Worm (Caenorhabditis elegans) whole organism, L1 larva: ENCODE results near the gene F54H12.10.
A peak's percentile ranks its signal among the peaks of the same experiment; 100 is the strongest.

Experiments used
- C16A3.4 ChIP-seq: fragments of 150-350 bp; optimal IDR thresholded peaks from 2 replicates; lab custom pipeline; 2014; ENCODE audit warnings: missing biosample characterization, missing genetic modification characterization
- C34B4.2 ChIP-seq: sonication (generic microtip); optimal IDR thresholded peaks from 2 replicates; lab custom pipeline; 2017; ENCODE audit warnings: mild to moderate bottlenecking, missing genetic modification characterization, missing compliant biosample characterization
- aha-1 ChIP-seq: fragments of 150-350 bp; optimal IDR thresholded peaks from 2 replicates; lab custom pipeline; 2014; ENCODE audit warnings: missing biosample characterization, missing genetic modification characterization
- alr-1 ChIP-seq: fragments of 200-800 bp; sonication (Bioruptor generic); optimal IDR thresholded peaks from 2 replicates; lab custom pipeline; 2018; ENCODE audit warnings: borderline replicate concordance, mild to moderate bottlenecking, missing genetic modification characterization, missing compliant biosample characterization
- aly-2 ChIP-seq: fragments of 150-350 bp; optimal IDR thresholded peaks from 2 replicates; lab custom pipeline; 2014; ENCODE audit warnings: missing biosample characterization, missing genetic modification characterization
- blmp-1 ChIP-seq: fragments of 150-350 bp; optimal IDR thresholded peaks from 2 replicates; lab custom pipeline; 2014; ENCODE audit warnings: missing biosample characterization, missing genetic modification characterization
- ceh-63 ChIP-seq: fragments of 200-800 bp; sonication (Bioruptor generic); optimal IDR thresholded peaks from 2 replicates; lab custom pipeline; 2018; ENCODE audit warnings: mild to moderate bottlenecking, missing genetic modification characterization, missing compliant biosample characterization
- ceh-82 ChIP-seq, 3 experiments: fragments of 150-350 bp in 1 of 3; sonication (generic microtip) in 2 of 3; optimal IDR thresholded peaks; 2 replicates each; lab custom pipeline; 2014 to 2017; ENCODE audit warnings: missing biosample characterization in 3 of 3, missing genetic modification characterization in 3 of 3
- ceh-88 ChIP-seq: fragments of 200-800 bp; sonication (Bioruptor generic); IDR thresholded peaks from 2 replicates; pipeline ENCODE4 v1.3.6; 2022; ENCODE audit warnings: missing genetic modification characterization, missing compliant biosample characterization
- dpl-1 ChIP-seq, 3 experiments: fragments of 150-350 bp in 2 of 3; sonication (generic microtip) in 1 of 3; optimal IDR thresholded peaks; 2 replicates each; lab custom pipeline; 2014 to 2017; ENCODE audit warnings: missing biosample characterization in 3 of 3, missing genetic modification characterization in 3 of 3, missing genetic modification reagents in 3 of 3
- efl-3 ChIP-seq: fragments of 200-800 bp; sonication (Bioruptor generic); optimal IDR thresholded peaks from 2 replicates; lab custom pipeline; 2018; ENCODE audit warnings: mild to moderate bottlenecking, missing genetic modification characterization, missing compliant biosample characterization
- elt-2 ChIP-seq: sonication (generic microtip); optimal IDR thresholded peaks from 2 replicates; lab custom pipeline; 2016; ENCODE audit warnings: missing genetic modification characterization, mild to moderate bottlenecking, inconsistent platforms, missing compliant biosample characterization, missing genetic modification reagents
- elt-3 ChIP-seq, 6 experiments: fragments of 150-350 bp in 1 of 6; sonication (generic microtip); optimal IDR thresholded peaks; 2 replicates each; lab custom pipeline; 2017 to 2018; ENCODE audit warnings: missing biosample characterization in 6 of 6, missing genetic modification characterization in 6 of 6, inconsistent platforms in 1 of 6
- fkh-10 ChIP-seq: sonication (generic microtip); optimal IDR thresholded peaks from 2 replicates; lab custom pipeline; 2017; ENCODE audit warnings: missing biosample characterization, missing genetic modification reagents, missing genetic modification characterization
- fkh-4 ChIP-seq: sonication (generic microtip); optimal IDR thresholded peaks from 2 replicates; lab custom pipeline; 2016; ENCODE audit warnings: missing compliant biosample characterization, missing genetic modification characterization, borderline replicate concordance
- hlh-4 ChIP-seq: sonication (generic microtip); optimal IDR thresholded peaks from 2 replicates; lab custom pipeline; 2016; ENCODE audit warnings: mild to moderate bottlenecking, missing genetic modification characterization, missing compliant biosample characterization
- irx-1 ChIP-seq: sonication (generic microtip); optimal IDR thresholded peaks from 2 replicates; lab custom pipeline; 2016; ENCODE audit warnings: missing genetic modification characterization, missing compliant biosample characterization
- jun-1 ChIP-seq: fragments of 150-350 bp; optimal IDR thresholded peaks from 2 replicates; lab custom pipeline; 2014; ENCODE audit warnings: missing biosample characterization, missing genetic modification reagents, missing genetic modification characterization
- lin-14 ChIP-seq: fragments of 200-800 bp; sonication (Bioruptor generic); optimal IDR thresholded peaks from 2 replicates; lab custom pipeline; 2018; ENCODE audit warnings: mild to moderate bottlenecking, missing genetic modification characterization, moderate library complexity, missing compliant biosample characterization
- lin-35 ChIP-seq, 2 experiments: fragments of 150-350 bp; optimal IDR thresholded peaks; 2 replicates each; lab custom pipeline; 2014; ENCODE audit warnings: missing biosample characterization in 2 of 2, missing genetic modification characterization in 2 of 2, missing genetic modification reagents in 2 of 2
- lin-39 ChIP-seq: fragments of 150-350 bp; optimal IDR thresholded peaks from 2 replicates; lab custom pipeline; 2014; ENCODE audit warnings: missing biosample characterization, missing genetic modification reagents, missing genetic modification characterization
- lsy-2 ChIP-seq, 2 experiments: fragments of 150-350 bp; optimal IDR thresholded peaks; 2 replicates each; lab custom pipeline; 2014; ENCODE audit warnings: missing biosample characterization in 2 of 2, missing genetic modification characterization in 2 of 2
- mab-9 ChIP-seq: fragments of 200-800 bp; sonication (Bioruptor generic); IDR thresholded peaks from 2 replicates; pipeline ENCODE4 v1.3.6; 2022; ENCODE audit warnings: missing genetic modification reagents, missing genetic modification characterization, missing compliant biosample characterization
- mef-2 ChIP-seq: fragments of 150-350 bp; optimal IDR thresholded peaks from 2 replicates; lab custom pipeline; 2014; ENCODE audit warnings: missing biosample characterization, missing genetic modification characterization
- nhr-11 ChIP-seq: fragments of 150-350 bp; optimal IDR thresholded peaks from 2 replicates; lab custom pipeline; 2014; ENCODE audit warnings: missing biosample characterization, missing genetic modification characterization
- nhr-12 ChIP-seq: sonication (generic microtip); optimal IDR thresholded peaks from 2 replicates; lab custom pipeline; 2017; ENCODE audit warnings: missing biosample characterization, missing genetic modification characterization
- nhr-237 ChIP-seq: fragments of 150-350 bp; optimal IDR thresholded peaks from 2 replicates; lab custom pipeline; 2014; ENCODE audit warnings: missing biosample characterization, missing genetic modification characterization
- nhr-28 ChIP-seq: fragments of 150-350 bp; optimal IDR thresholded peaks from 2 replicates; lab custom pipeline; 2014; ENCODE audit warnings: missing biosample characterization, missing genetic modification characterization
- nhr-47 ChIP-seq: sonication (generic microtip); optimal IDR thresholded peaks from 2 replicates; lab custom pipeline; 2016; ENCODE audit warnings: mild to moderate bottlenecking, missing genetic modification characterization, moderate library complexity, missing compliant biosample characterization
- nhr-77 ChIP-seq: fragments of 150-350 bp; optimal IDR thresholded peaks from 2 replicates; lab custom pipeline; 2014; ENCODE audit warnings: missing biosample characterization, missing genetic modification characterization
- nhr-85 ChIP-seq: sonication (generic microtip); peaks from one replicate; lab custom pipeline; 2016; ENCODE audit warnings: missing genetic modification characterization, inconsistent platforms, missing compliant biosample characterization
- pax-3 ChIP-seq: fragments of 200-800 bp; sonication (Bioruptor generic); optimal IDR thresholded peaks from 2 replicates; lab custom pipeline; 2018; ENCODE audit warnings: mild to moderate bottlenecking, missing genetic modification characterization, moderate library complexity, missing compliant biosample characterization
- rnt-1 ChIP-seq: sonication (generic microtip); optimal IDR thresholded peaks from 2 replicates; lab custom pipeline; 2016; ENCODE audit warnings: mild to moderate bottlenecking, missing genetic modification characterization, moderate library complexity, missing compliant biosample characterization
- snu-23 ChIP-seq: sonication (generic microtip); optimal IDR thresholded peaks from 2 replicates; lab custom pipeline; 2016; ENCODE audit warnings: missing genetic modification characterization, missing compliant biosample characterization
- sox-4 ChIP-seq: sonication (generic microtip); optimal IDR thresholded peaks from 2 replicates; lab custom pipeline; 2016; ENCODE audit warnings: missing genetic modification characterization, missing compliant biosample characterization
- sup-37 ChIP-seq: fragments of 200-800 bp; sonication (Bioruptor generic); optimal IDR thresholded peaks from 2 replicates; lab custom pipeline; 2018; ENCODE audit warnings: mild to moderate bottlenecking, missing genetic modification characterization, missing compliant biosample characterization
- tbx-2 ChIP-seq: sonication (generic microtip); optimal IDR thresholded peaks from 2 replicates; lab custom pipeline; 2016; ENCODE audit warnings: missing genetic modification characterization, missing compliant biosample characterization
- tlp-1 ChIP-seq: fragments of 150-350 bp; optimal IDR thresholded peaks from 2 replicates; lab custom pipeline; 2014; ENCODE audit warnings: missing biosample characterization, missing genetic modification characterization
- unc-130 ChIP-seq: fragments of 150-350 bp; optimal IDR thresholded peaks from 2 replicates; lab custom pipeline; 2017; ENCODE audit warnings: missing biosample characterization, missing genetic modification characterization, inconsistent platforms
- unc-62 ChIP-seq: fragments of 150-350 bp; optimal IDR thresholded peaks from 2 replicates; lab custom pipeline; 2014; ENCODE audit warnings: missing biosample characterization, missing genetic modification reagents, missing genetic modification characterization
- vab-15 ChIP-seq: sonication (generic microtip); optimal IDR thresholded peaks from 2 replicates; lab custom pipeline; 2017; ENCODE audit warnings: missing genotype, mild to moderate bottlenecking, missing genetic modification characterization, missing compliant biosample characterization
- zip-4 ChIP-seq: fragments of 200-800 bp; sonication (Bioruptor generic); optimal IDR thresholded peaks from 2 replicates; lab custom pipeline; 2018; ENCODE audit warnings: mild to moderate bottlenecking, missing genetic modification characterization, moderate library complexity, missing compliant biosample characterization
- ztf-11 ChIP-seq, 2 experiments: sonication (generic microtip); optimal IDR thresholded peaks; 2 replicates each; lab custom pipeline; 2016 to 2017; ENCODE audit warnings: missing genetic modification characterization in 2 of 2, missing biosample characterization in 1 of 2, missing compliant biosample characterization in 1 of 2

The F54H12.10 gene

DNA sequence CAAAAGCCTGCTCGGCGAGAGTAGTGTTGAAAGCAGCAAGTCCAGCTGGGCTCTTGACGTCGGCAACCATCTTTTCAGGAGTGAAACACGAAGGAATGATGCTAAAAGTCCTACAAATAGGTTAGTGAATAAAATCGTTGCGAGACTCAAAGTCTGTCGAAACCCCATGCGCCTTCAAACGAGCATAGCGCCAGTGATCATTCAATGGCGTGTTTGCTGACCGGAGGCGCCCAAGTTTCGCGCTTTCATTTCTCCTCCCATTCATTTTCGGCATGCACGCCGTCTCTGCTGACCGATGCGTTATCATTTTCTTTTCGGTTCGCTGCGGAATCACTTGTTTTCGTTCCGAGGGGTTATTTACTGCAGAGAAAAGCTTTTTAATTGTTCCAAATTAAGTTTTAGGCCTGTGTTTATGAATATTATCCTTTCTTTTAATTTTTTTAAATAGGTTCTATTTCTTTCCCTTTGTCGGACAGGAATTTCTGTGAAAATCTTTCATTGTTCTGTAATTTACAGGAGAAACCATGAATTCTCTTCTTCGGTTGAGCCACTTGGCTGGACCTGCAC, 14.5 kb upstream of the F54H12.10 start, which contains the start of the genes eef-1B.1 and aco-2 (continued):
- TF ChIP-seq elt-3 (tag; optimal IDR thresholded peaks at IDR 0.05; lab: Kevin White, UChicago) = peak in 5 of 6 experiments; percentile 53 to 97 (median 75)
- peak; percentile 78 for TF ChIP-seq irx-1 (tag; lab: Kevin White, UChicago)
- TF ChIP-seq dpl-1 (GFP tag; optimal IDR thresholded peaks at IDR 0.05; lab: Kevin White, UChicago) = peak; percentile 87 to 90 (median 88)
- TF ChIP-seq nhr-28 (tag; lab: Kevin White, UChicago) = no peak
- TF ChIP-seq mab-9 (GFP tag; lab: Robert Waterston, UW) = peak; percentile 90
- TF ChIP-seq snu-23 (GFP tag; lab: Kevin White, UChicago) = peak; percentile 97
- TF ChIP-seq fkh-4 (tag; lab: Kevin White, UChicago) = peak; percentile 26
- peak; percentile 74 for TF ChIP-seq elt-2 (tag; lab: Kevin White, UChicago)
- TF ChIP-seq alr-1 (tag; lab: Kevin White, UChicago) = no peak
- TF ChIP-seq C34B4.2 (tag; lab: Kevin White, UChicago) = no peak
- peak; percentile 70 for TF ChIP-seq sox-4 (tag; lab: Kevin White, UChicago)
- peak; percentile 94 to 95 for TF ChIP-seq lin-35 (GFP tag; optimal IDR thresholded peaks at IDR 0.05; lab: Kevin White, UChicago)
- TF ChIP-seq lin-14 (GFP tag; lab: Kevin White, UChicago) = peak; percentile 95
- TF ChIP-seq pax-3 (tag; lab: Kevin White, UChicago) = peak; percentile 78
- peak; percentile 97 for TF ChIP-seq nhr-85 (tag; lab: Kevin White, UChicago)
- peak; percentile 95 for TF ChIP-seq rnt-1 (tag; lab: Kevin White, UChicago)
- TF ChIP-seq ceh-88 (GFP tag; lab: Robert Waterston, UW) = peak; percentile 62
- peak; percentile 43 for TF ChIP-seq fkh-10 (GFP tag; lab: Kevin White, UChicago)
- peak; percentile 94 to 96 for TF ChIP-seq lsy-2 (tag; optimal IDR thresholded peaks at IDR 0.05; lab: Kevin White, UChicago)
- TF ChIP-seq blmp-1 (tag; lab: Kevin White, UChicago) = peak; percentile 95
- no peak for TF ChIP-seq efl-3 (GFP tag; lab: Kevin White, UChicago)
- TF ChIP-seq vab-15 = peak; percentile 33
- TF ChIP-seq tbx-2 = peak; percentile 95
- TF ChIP-seq nhr-237 (tag; lab: Kevin White, UChicago) = peak; percentile 39
- TF ChIP-seq tlp-1 (tag; lab: Kevin White, UChicago) = no peak
- peak; percentile 89 for TF ChIP-seq jun-1 (tag; lab: Kevin White, UChicago)
- TF ChIP-seq nhr-77 (tag; lab: Kevin White, UChicago) = peak; percentile 87
- TF ChIP-seq aha-1 (tag; lab: Kevin White, UChicago) = peak; percentile 62
- peak; percentile 83 for TF ChIP-seq zip-4 (GFP tag; lab: Kevin White, UChicago)
- peak; percentile 71 for TF ChIP-seq sup-37 (GFP tag; lab: Kevin White, UChicago)
- peak; percentile 96 for TF ChIP-seq C16A3.4 (tag; lab: Kevin White, UChicago)
- TF ChIP-seq ztf-11 (tag; optimal IDR thresholded peaks at IDR 0.05; lab: Kevin White, UChicago) = peak in 1 of 2 experiments; percentile 70
- TF ChIP-seq, all 84 proteins: peak for 62

DNA sequence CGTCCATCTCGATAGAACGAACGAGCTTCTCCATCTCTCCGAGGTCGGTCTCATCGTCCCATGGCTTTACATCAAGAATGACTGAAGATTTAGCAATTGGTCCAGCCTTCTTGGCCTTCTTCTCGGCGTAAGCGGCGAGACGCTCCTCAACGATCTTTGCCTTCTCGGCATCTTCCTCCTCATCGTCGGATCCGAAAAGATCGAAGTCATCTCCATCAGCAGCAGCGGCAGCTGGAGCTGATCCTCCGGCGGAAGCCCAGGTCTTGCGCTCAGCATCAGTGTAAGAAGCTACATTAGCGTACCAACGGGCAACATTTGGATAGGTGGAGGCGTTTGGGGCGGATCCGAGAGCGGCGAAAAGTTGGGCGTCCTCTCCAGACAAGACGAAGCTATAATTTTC, 13.9 kb upstream of the F54H12.10 start:
- no peak for TF ChIP-seq nhr-11 (tag; lab: Kevin White, UChicago)
- no peak for TF ChIP-seq zip-4 (GFP tag; lab: Kevin White, UChicago)
- no peak for TF ChIP-seq aly-2
- no peak for TF ChIP-seq mef-2
- no peak for TF ChIP-seq rnt-1 (tag; lab: Kevin White, UChicago)
- TF ChIP-seq hlh-4 = no peak
- no peak for TF ChIP-seq elt-3 (tag; optimal IDR thresholded peaks at IDR 0.05; lab: Kevin White, UChicago)
- no peak for TF ChIP-seq lin-39 (tag; lab: Kevin White, UChicago)
- no peak for TF ChIP-seq sox-4 (tag; lab: Kevin White, UChicago)
- TF ChIP-seq ceh-63 = no peak
- no peak for TF ChIP-seq ceh-82 (tag; optimal IDR thresholded peaks at IDR 0.05; lab: Kevin White, UChicago)
- no peak for TF ChIP-seq nhr-12 (tag; lab: Kevin White, UChicago)
- no peak for TF ChIP-seq nhr-47 (tag; lab: Kevin White, UChicago)
- TF ChIP-seq unc-130 = no peak
- no peak for TF ChIP-seq unc-62 (GFP tag; lab: Kevin White, UChicago)
